Fruit fly (Drosophila melanogaster) whole organism: ENCODE results near the gene SLC22A.

Experiments used
- CG8478 ChIP-seq: fragments of >200 bp; optimal IDR thresholded peaks from 2 replicates; lab custom pipeline; 2018; ENCODE audit warnings: inconsistent platforms
- Dll ChIP-seq: fragments of >200 bp; optimal IDR thresholded peaks from 2 replicates; lab custom pipeline; 2017
- EcR ChIP-seq, 2 experiments: fragments of >200 bp; optimal IDR thresholded peaks; 2 replicates each; lab custom pipeline; 2017; ENCODE audit warnings: missing biosample characterization in 2 of 2, missing genetic modification characterization in 2 of 2, missing genetic modification reagents in 2 of 2
- pan ChIP-seq: fragments of >200 bp; optimal IDR thresholded peaks from 2 replicates; lab custom pipeline; 2017
- psq ChIP-seq: fragments of >200 bp; optimal IDR thresholded peaks from 2 replicates; lab custom pipeline; 2017
- usp ChIP-seq: fragments of >200 bp; optimal IDR thresholded peaks from 2 replicates; lab custom pipeline; 2017; ENCODE audit warnings: missing biosample characterization, missing genetic modification characterization, mixed read lengths

- TF ChIP-seq EcR (GFP tag; optimal IDR thresholded peaks at IDR 0.05; lab: Kevin White, UChicago), result no peak
- no peak for TF ChIP-seq pan (lab: Kevin White, UChicago)
- TF ChIP-seq psq (lab: Kevin White, UChicago), result no peak
- no peak for TF ChIP-seq CG8478 (lab: Kevin White, UChicago)
- TF ChIP-seq usp (GFP tag; lab: Kevin White, UChicago), result no peak
- TF ChIP-seq Dll (lab: Kevin White, UChicago), result no peak
These were observed 4.3 kb upstream of the SLC22A start for dm6 chr3L:21930179-21930578.
